Fruit fly (Drosophila melanogaster) whole organism, embryonic: ENCODE results near the gene CG17154.
A peak's percentile ranks its signal among the peaks of the same experiment; 100 is the strongest.

Experiments
- Antp ChIP-seq: fragments of 200-800 bp; sonication (Bioruptor generic); optimal IDR thresholded peaks from 3 replicates; lab custom pipeline; 2016; ENCODE audit warnings: missing biosample characterization, missing genetic modification characterization
- Awh ChIP-seq: fragments of 200-800 bp; sonication (Bioruptor generic); IDR thresholded peaks from 2 replicates; pipeline ENCODE4, ENCODE4 v1.3.6; 2022; ENCODE audit warnings: missing biosample characterization, missing genetic modification characterization
- Bdp1 ChIP-seq: fragments of 200-800 bp; sonication (Bioruptor generic); optimal IDR thresholded peaks from 3 replicates; lab custom pipeline; 2016; ENCODE audit warnings: missing biosample characterization, missing genetic modification characterization
- CG11085 ChIP-seq: fragments of 200-800 bp; sonication (Bioruptor generic); IDR thresholded peaks from 2 replicates; pipeline ENCODE4 v1.3.6; 2022; ENCODE audit warnings: missing biosample characterization, missing genetic modification characterization
- CG11560 ChIP-seq: fragments of 200-800 bp; sonication (Bioruptor generic); IDR thresholded peaks from 3 replicates; pipeline ENCODE4 v1.3.6; 2022; ENCODE audit warnings: missing biosample characterization, missing genetic modification characterization
- CG12942 ChIP-seq: fragments of 200-800 bp; sonication (Bioruptor generic); optimal IDR thresholded peaks from 3 replicates; lab custom pipeline; 2016; ENCODE audit warnings: missing biosample characterization, missing genetic modification characterization
- CG15479 ChIP-seq: fragments of 200-800 bp; sonication (Bioruptor generic); optimal IDR thresholded peaks from 3 replicates; lab custom pipeline; 2019; ENCODE audit warnings: missing biosample characterization, mild to moderate bottlenecking, missing genetic modification characterization, moderate library complexity
- CG16813 ChIP-seq: fragments of 200-800 bp; sonication (Bioruptor generic); IDR thresholded peaks from 3 replicates; pipeline ENCODE4 v1.3.6; 2022; ENCODE audit warnings: missing biosample characterization, missing genetic modification characterization; ENCODE audit not compliant: partially characterized antibody
- CG16815 ChIP-seq: fragments of 200-800 bp; sonication (Bioruptor generic); optimal IDR thresholded peaks from 3 replicates; lab custom pipeline; 2017; ENCODE audit warnings: missing biosample characterization, mild to moderate bottlenecking, missing genetic modification characterization
- CG17385 ChIP-seq: fragments of 200-800 bp; sonication (Bioruptor generic); optimal IDR thresholded peaks from 3 replicates; lab custom pipeline; 2018; ENCODE audit warnings: missing biosample characterization, mild to moderate bottlenecking, missing genetic modification characterization
- CG17829 ChIP-seq: fragments of 200-800 bp; optimal IDR thresholded peaks from 2 replicates; lab custom pipeline; 2019; ENCODE audit warnings: missing biosample characterization, mild to moderate bottlenecking, missing genetic modification characterization, moderate library complexity
- CG1792 ChIP-seq: fragments of 200-800 bp; sonication (Bioruptor generic); optimal IDR thresholded peaks from 2 replicates; lab custom pipeline; 2016; ENCODE audit warnings: missing biosample characterization, missing genetic modification characterization
- CG18764 ChIP-seq: fragments of 200-800 bp; sonication (Bioruptor generic); optimal IDR thresholded peaks from 3 replicates; lab custom pipeline; 2016; ENCODE audit warnings: missing biosample characterization, missing genetic modification characterization
- CG2116 ChIP-seq: fragments of 200-800 bp; sonication (Bioruptor generic); optimal IDR thresholded peaks from 3 replicates; lab custom pipeline; 2018; ENCODE audit warnings: missing biosample characterization, mild to moderate bottlenecking, missing genetic modification characterization
- CG2875 ChIP-seq: fragments of 200-800 bp; sonication (Bioruptor generic); optimal IDR thresholded peaks from 2 replicates; lab custom pipeline; 2017; ENCODE audit warnings: missing biosample characterization, mild to moderate bottlenecking, missing genetic modification characterization, missing genetic modification reagents
- CG3407 ChIP-seq: fragments of 200-800 bp; sonication (Bioruptor generic); optimal IDR thresholded peaks from 2 replicates; lab custom pipeline; 2018; ENCODE audit warnings: missing biosample characterization, mild to moderate bottlenecking, missing genetic modification characterization
- CG4328 ChIP-seq: fragments of 200-800 bp; sonication (Bioruptor generic); optimal IDR thresholded peaks from 3 replicates; lab custom pipeline; 2017; ENCODE audit warnings: missing biosample characterization, missing genetic modification reagents, missing genetic modification characterization
- CG4360 ChIP-seq: fragments of 200-800 bp; sonication (Bioruptor generic); IDR thresholded peaks from 2 replicates; pipeline ENCODE4 v1.3.6; 2022; ENCODE audit warnings: missing biosample characterization, missing genetic modification characterization
- CG43689 ChIP-seq: fragments of 200-800 bp; sonication (Bioruptor generic); IDR thresholded peaks from 2 replicates; pipeline ENCODE4 v1.3.6; 2022; ENCODE audit warnings: missing biosample characterization, missing genetic modification characterization
- CG9215 ChIP-seq: fragments of 200-800 bp; sonication (Bioruptor generic); IDR thresholded peaks from 2 replicates; pipeline ENCODE4 v1.3.6; 2022; ENCODE audit warnings: missing biosample characterization, missing genetic modification characterization
- Chrac-16 ChIP-seq: fragments of 200-800 bp; sonication (Bioruptor generic); optimal IDR thresholded peaks from 3 replicates; lab custom pipeline; 2016; ENCODE audit warnings: missing biosample characterization, missing genetic modification characterization
- Dad ChIP-seq: fragments of 200-800 bp; sonication (Bioruptor generic); optimal IDR thresholded peaks from 3 replicates; lab custom pipeline; 2016; ENCODE audit warnings: missing biosample characterization, missing genetic modification characterization
- ERR ChIP-seq: fragments of 200-800 bp; sonication (Bioruptor generic); optimal IDR thresholded peaks from 2 replicates; lab custom pipeline; 2016; ENCODE audit warnings: missing biosample characterization, missing genetic modification characterization
- Kr ChIP-seq: fragments of 200-800 bp; sonication (Bioruptor generic); optimal IDR thresholded peaks from 2 replicates; lab custom pipeline; 2017; ENCODE audit warnings: missing biosample characterization, mild to moderate bottlenecking, missing genetic modification characterization
- MBD-R2 ChIP-seq: fragments of 200-800 bp; sonication (Bioruptor generic); IDR thresholded peaks from 2 replicates; pipeline ENCODE4 v1.3.6; 2022; ENCODE audit warnings: missing biosample characterization, missing genetic modification characterization
- Ravus ChIP-seq: fragments of 200-800 bp; sonication (Bioruptor generic); IDR thresholded peaks from 2 replicates; pipeline ENCODE4 v1.3.6; 2022; ENCODE audit warnings: missing biosample characterization, missing genetic modification characterization
- Spps ChIP-seq: fragments of 200-800 bp; sonication (Bioruptor generic); optimal IDR thresholded peaks from 2 replicates; lab custom pipeline; 2018; ENCODE audit warnings: missing biosample characterization, mild to moderate bottlenecking, missing genetic modification characterization
- Taf1 ChIP-seq: fragments of 200-800 bp; sonication (Bioruptor generic); IDR thresholded peaks from 2 replicates; pipeline ENCODE4 v1.3.6; 2022; ENCODE audit warnings: missing biosample characterization, missing genetic modification characterization
- Xrp1 ChIP-seq: fragments of 200-800 bp; sonication (Bioruptor generic); IDR thresholded peaks from 2 replicates; pipeline ENCODE4 v1.3.6; 2022; ENCODE audit warnings: missing biosample characterization, missing genetic modification characterization
- abd-A ChIP-seq: fragments of 200-800 bp; sonication (Bioruptor generic); optimal IDR thresholded peaks from 3 replicates; lab custom pipeline; 2019; ENCODE audit warnings: missing biosample characterization, mild to moderate bottlenecking, missing genetic modification characterization, moderate library complexity
- bowl ChIP-seq: fragments of 200-800 bp; sonication (Bioruptor generic); IDR thresholded peaks from 2 replicates; pipeline ENCODE4 v1.3.6; 2022; ENCODE audit warnings: missing biosample characterization, missing genetic modification characterization
- dan ChIP-seq: fragments of 200-800 bp; sonication (Bioruptor generic); IDR thresholded peaks from 2 replicates; pipeline ENCODE4 v1.3.6; 2022; ENCODE audit warnings: missing biosample characterization, missing genetic modification characterization
- disco-r ChIP-seq: fragments of 200-800 bp; sonication (Bioruptor generic); optimal IDR thresholded peaks from 2 replicates; lab custom pipeline; 2016; ENCODE audit warnings: missing biosample characterization, missing genetic modification characterization
- fd96Cb ChIP-seq: fragments of 200-800 bp; sonication (Bioruptor generic); optimal IDR thresholded peaks from 2 replicates; lab custom pipeline; 2018; ENCODE audit warnings: missing biosample characterization, mild to moderate bottlenecking, missing genetic modification characterization, moderate library complexity
- gsb-n ChIP-seq: fragments of 200-800 bp; sonication (Bioruptor generic); optimal IDR thresholded peaks from 3 replicates; lab custom pipeline; 2018; ENCODE audit warnings: missing biosample characterization, mild to moderate bottlenecking, missing genetic modification characterization
- ind ChIP-seq: fragments of 200-800 bp; sonication (Bioruptor generic); optimal IDR thresholded peaks from 3 replicates; lab custom pipeline; 2016; ENCODE audit warnings: missing biosample characterization, missing genetic modification characterization
- jigr1 ChIP-seq: fragments of 200-800 bp; sonication (Bioruptor generic); IDR thresholded peaks from 3 replicates; pipeline ENCODE4 v1.3.6; 2022; ENCODE audit warnings: missing biosample characterization, missing genetic modification characterization
- ken ChIP-seq: fragments of 200-800 bp; sonication (Bioruptor generic); IDR thresholded peaks from 3 replicates; pipeline ENCODE4 v1.3.6; 2022; ENCODE audit warnings: missing biosample characterization, missing genetic modification characterization
- nerfin-2 ChIP-seq: fragments of 200-800 bp; sonication (Bioruptor generic); IDR thresholded peaks from 2 replicates; pipeline ENCODE4 v1.3.6; 2022; ENCODE audit warnings: missing biosample characterization, missing genetic modification characterization; ENCODE audit not compliant: partially characterized antibody
- pan ChIP-seq, 4 experiments: fragments of >200 bp in 3 of 4; fragments of 200-800 bp in 1 of 4; sonication (Bioruptor generic) in 1 of 4; optimal IDR thresholded peaks in 3 of 4; IDR thresholded peaks in 1 of 4; 2 replicates each; pipeline versions ENCODE4 v1.3.6 to Lab custom; 2017 to 2022; ENCODE audit warnings: missing biosample characterization in 2 of 4, missing genetic modification characterization in 2 of 4, mixed read lengths in 1 of 4
- pb ChIP-seq: fragments of 200-800 bp; sonication (Bioruptor generic); optimal IDR thresholded peaks from 3 replicates; lab custom pipeline; 2016; ENCODE audit warnings: missing biosample characterization, missing genetic modification characterization
- peb ChIP-seq: fragments of 200-800 bp; sonication (Bioruptor generic); IDR thresholded peaks from 2 replicates; pipeline ENCODE4 v1.3.6; 2022; ENCODE audit warnings: missing biosample characterization, missing genetic modification characterization
- pho ChIP-seq: fragments of 200-800 bp; sonication (Bioruptor generic); optimal IDR thresholded peaks from 2 replicates; lab custom pipeline; 2016; ENCODE audit warnings: missing biosample characterization, missing genetic modification characterization
- pnt ChIP-seq: fragments of 200-800 bp; sonication (Bioruptor generic); optimal IDR thresholded peaks from 3 replicates; lab custom pipeline; 2016; ENCODE audit warnings: missing biosample characterization, missing genetic modification characterization
- sd ChIP-seq: fragments of 200-800 bp; sonication (Bioruptor generic); optimal IDR thresholded peaks from 3 replicates; lab custom pipeline; 2018; ENCODE audit warnings: missing biosample characterization, mild to moderate bottlenecking, missing genetic modification characterization, moderate library complexity
- sens-2 ChIP-seq: fragments of 200-800 bp; sonication (Bioruptor generic); IDR thresholded peaks from 2 replicates; pipeline ENCODE4 v1.3.6; 2022; ENCODE audit warnings: missing biosample characterization, missing genetic modification characterization
- seq ChIP-seq: fragments of 200-800 bp; sonication (Bioruptor generic); IDR thresholded peaks from 2 replicates; pipeline ENCODE4 v1.3.6; 2022; ENCODE audit warnings: missing biosample characterization, missing genetic modification characterization
- slou ChIP-seq: fragments of 200-800 bp; sonication (Bioruptor generic); optimal IDR thresholded peaks from 3 replicates; lab custom pipeline; 2016; ENCODE audit warnings: missing biosample characterization, missing genetic modification characterization
- sna ChIP-seq: fragments of 200-800 bp; sonication (Bioruptor generic); IDR thresholded peaks from 2 replicates; pipeline ENCODE4 v1.3.6; 2022; ENCODE audit warnings: missing biosample characterization, missing genetic modification characterization; ENCODE audit not compliant: partially characterized antibody
- sug ChIP-seq: fragments of 200-800 bp; optimal IDR thresholded peaks from 2 replicates; lab custom pipeline; 2019; ENCODE audit warnings: missing biosample characterization, mild to moderate bottlenecking, missing genetic modification characterization, moderate library complexity
- trh ChIP-seq: fragments of 200-800 bp; sonication (Bioruptor generic); optimal IDR thresholded peaks from 2 replicates; lab custom pipeline; 2016; ENCODE audit warnings: missing biosample characterization, missing genetic modification characterization
- zen ChIP-seq: fragments of 200-800 bp; sonication (Bioruptor generic); optimal IDR thresholded peaks from 3 replicates; lab custom pipeline; 2018; ENCODE audit warnings: missing biosample characterization, mild to moderate bottlenecking, missing genetic modification characterization, moderate library complexity

Gene CG17154

dm6 chr3L:12062788-12063218, 25.6 kb upstream of the CG17154 start (continued):
- TF ChIP-seq pnt (GFP tag; lab: Kevin White, UChicago) (peak; percentile 48), CG17385 (GFP tag; lab: Kevin White, UChicago) (peak; percentile 66), pan (optimal IDR thresholded peaks at IDR 0.05; lab: Kevin White, UChicago) (no peak), pan (GFP tag; optimal IDR thresholded peaks at IDR 0.05 in 1 of 2, IDR thresholded peaks at IDR 0.05 in 1 of 2) (no peak), Xrp1 (GFP tag; lab: Robert Waterston, UW) (peak; percentile 90), dan (GFP tag; lab: Robert Waterston, UW) (peak; percentile 77; the same call in 1 of the 2 replicates), jigr1 (GFP tag; lab: Robert Waterston, UW) (no peak), zen (peak; percentile 61), CG12942 (GFP tag; lab: Kevin White, UChicago) (no peak), CG4328 (GFP tag; lab: Kevin White, UChicago) (peak; percentile 9), nerfin-2 (GFP tag; lab: Robert Waterston, UW) (no peak), CG3407 (GFP tag; lab: Kevin White, UChicago) (peak; percentile 47), pb (no peak), CG16815 (GFP tag; lab: Kevin White, UChicago) (peak; percentile 61), ken (peak; percentile 36; the same call in 1 of the 3 replicates), gsb-n (tag; lab: Kevin White, UChicago) (peak; percentile 64), CG9215 (GFP tag; lab: Robert Waterston, UW) (no peak), peb (GFP tag; lab: Robert Waterston, UW) (0 out of 2 replicates have a peak, but pooled peaks have one; percentile 38), Ravus (GFP tag; lab: Robert Waterston, UW) (no peak), pho (no peak), seq (no peak), CG11085 (GFP tag; lab: Robert Waterston, UW) (no peak), CG16813 (GFP tag; lab: Robert Waterston, UW) (no peak), CG2116 (GFP tag; lab: Kevin White, UChicago) (no peak), sens-2 (GFP tag; lab: Robert Waterston, UW) (peak; percentile 49), fd96Cb (tag; lab: Kevin White, UChicago) (peak; percentile 56), abd-A (tag; lab: Kevin White, UChicago) (no peak), CG2875 (GFP tag; lab: Kevin White, UChicago) (peak; percentile 7), CG15479 (GFP tag; lab: Kevin White, UChicago) (no peak), CG4360 (GFP tag; lab: Robert Waterston, UW) (peak; percentile 63; the same call in 1 of the 2 replicates), slou (GFP tag; lab: Kevin White, UChicago) (no peak), Antp (GFP tag; lab: Kevin White, UChicago) (peak; percentile 48), Dad (GFP tag; lab: Kevin White, UChicago) (no peak), sna (GFP tag; lab: Robert Waterston, UW) (no peak), Spps (peak; percentile 52), CG18764 (GFP tag; lab: Kevin White, UChicago) (no peak), Awh (GFP tag; lab: Robert Waterston, UW) (peak; percentile 68), CG43689 (GFP tag; lab: Robert Waterston, UW) (no peak), sug (tag; lab: Kevin White, UChicago) (peak; percentile 59), Kr (GFP tag; lab: Kevin White, UChicago) (no peak), disco-r (no peak), Bdp1 (no peak), trh (no peak), CG1792 (GFP tag; lab: Kevin White, UChicago) (no peak), sd (tag; lab: Kevin White, UChicago) (no peak), Taf1 (no peak), ind (GFP tag; lab: Kevin White, UChicago) (peak; percentile 2), Chrac-16 (GFP tag; lab: Kevin White, UChicago) (peak; percentile 61), ERR (GFP tag; lab: Kevin White, UChicago) (no peak), CG11560 (tag; lab: Robert Waterston, UW) (peak; percentile 76), MBD-R2 (GFP tag; lab: Robert Waterston, UW) (no peak), CG17829 (tag; lab: Kevin White, UChicago) (peak; percentile 74), bowl (GFP tag; lab: Robert Waterston, UW) (no peak)
